Worm (Caenorhabditis elegans): ENCODE measurements around the gene D1054.1.

- TF ChIP-seq W03F9.2 (tag; optimal IDR thresholded peaks at IDR 0.05) (no peak), him-1 (tag; optimal IDR thresholded peaks at IDR 0.05) (no peak)
Observed at ce11 chrV:10754050-10754449, 16.0 kb downstream of the D1054.1 start, which contains the start of gene F28H7.7.
